Worm (Caenorhabditis elegans): Measurements from ENCODE around the gene mob-1.

mob-1 gene

ce11 chrIV:11883478-11883877, 23.1 kb downstream of the mob-1 start:
- peak; percentile 45 for TF ChIP-seq nhr-43 (tag; optimal IDR thresholded peaks at IDR 0.05; ENCODE audit: poor library complexity, severe bottlenecking)
- peak; percentile 44 for TF ChIP-seq nhr-25 (tag; optimal IDR thresholded peaks at IDR 0.05)
- no peak for TF ChIP-seq lsy-12 (tag; optimal IDR thresholded peaks at IDR 0.05)
- TF ChIP-seq nhr-23 (tag; optimal IDR thresholded peaks at IDR 0.05) = peak; percentile 92

- TF ChIP-seq nhr-23 (tag; optimal IDR thresholded peaks at IDR 0.05) = no peak
- TF ChIP-seq unc-62 (GFP tag; optimal IDR thresholded peaks at IDR 0.05) = no peak
- TF ChIP-seq fos-1 (tag; optimal IDR thresholded peaks at IDR 0.05) = no peak
Observed at ce11 chrIV:11885313-11885712, 25.0 kb downstream of the mob-1 start, which contains the start of gene let-653. Gene let-653 (plus strand): TSS chrIV:11885613.

- no peak for TF ChIP-seq egl-5 (tag; optimal IDR thresholded peaks at IDR 0.05)
- no peak for TF ChIP-seq elt-1 (tag; optimal IDR thresholded peaks at IDR 0.05)
- no peak for TF ChIP-seq nhr-67 (tag; optimal IDR thresholded peaks at IDR 0.05)
- TF ChIP-seq fos-1 (tag; optimal IDR thresholded peaks at IDR 0.05) = no peak
- no peak for TF ChIP-seq pqm-1 (tag; optimal IDR thresholded peaks at IDR 0.05)
- TF ChIP-seq nhr-25 (tag; optimal IDR thresholded peaks at IDR 0.05) = no peak
Observed at ce11 chrIV:11892545-11892944, 32.2 kb downstream of the mob-1 start.

- TF ChIP-seq eor-1 (tag; optimal IDR thresholded peaks at IDR 0.05) (no peak), R02D3.7 (tag; optimal IDR thresholded peaks at IDR 0.05) (no peak), nhr-12 (tag; optimal IDR thresholded peaks at IDR 0.05) (no peak)
Observed at ce11 chrIV:11893336-11893735, 33.0 kb downstream of the mob-1 start.

ce11 chrIV:11897710-11898109, 37.4 kb downstream of the mob-1 start:
- TF ChIP-seq nhr-23 (tag; optimal IDR thresholded peaks at IDR 0.05) = peak; percentile 74
- TF ChIP-seq nhr-12 (tag; optimal IDR thresholded peaks at IDR 0.05) = no peak
- no peak for TF ChIP-seq snpc-4 (tag; optimal IDR thresholded peaks at IDR 0.05)
- no peak for TF ChIP-seq jun-1 (tag; optimal IDR thresholded peaks at IDR 0.05)
- no peak for TF ChIP-seq ceh-16 (tag; optimal IDR thresholded peaks at IDR 0.05)
- TF ChIP-seq fos-1 (tag; optimal IDR thresholded peaks at IDR 0.05) = no peak
- no peak for TF ChIP-seq nhr-28 (tag; optimal IDR thresholded peaks at IDR 0.05)
- TF ChIP-seq pqm-1 (tag; optimal IDR thresholded peaks at IDR 0.05) = peak; percentile 48
- no peak for TF ChIP-seq unc-39 (tag; optimal IDR thresholded peaks at IDR 0.05)
- no peak for TF ChIP-seq nhr-237 (tag; optimal IDR thresholded peaks at IDR 0.05)
- TF ChIP-seq nhr-25 (tag; optimal IDR thresholded peaks at IDR 0.05) = peak; percentile 47
- no peak for TF ChIP-seq hmg-11 (tag; optimal IDR thresholded peaks at IDR 0.05)
- no peak for TF ChIP-seq lsy-12 (tag; optimal IDR thresholded peaks at IDR 0.05)
- no peak for TF ChIP-seq ceh-82 (tag; optimal IDR thresholded peaks at IDR 0.05)
- no peak for TF ChIP-seq tbx-2 (tag; optimal IDR thresholded peaks at IDR 0.05)
- TF ChIP-seq nfya-1 (tag; optimal IDR thresholded peaks at IDR 0.05; ENCODE audit: insufficient read depth) = peak; percentile 47
- TF ChIP-seq nhr-11 (tag; optimal IDR thresholded peaks at IDR 0.05) = no peak
- no peak for TF ChIP-seq zag-1 (tag; optimal IDR thresholded peaks at IDR 0.05)
- peak; percentile 93 for TF ChIP-seq nhr-43 (tag; optimal IDR thresholded peaks at IDR 0.05; ENCODE audit: poor library complexity, severe bottlenecking)
- TF ChIP-seq elt-2 (tag; optimal IDR thresholded peaks at IDR 0.05) = peak; percentile 13
- TF ChIP-seq elt-3 (tag; optimal IDR thresholded peaks at IDR 0.05) = peak in 2 of 3 experiments; percentile 28 to 36
- no peak for TF ChIP-seq ZK546.5 (tag; optimal IDR thresholded peaks at IDR 0.05)
- TF ChIP-seq daf-12 (tag; optimal IDR thresholded peaks at IDR 0.05) = no peak
- no peak for TF ChIP-seq unc-62 (GFP tag; optimal IDR thresholded peaks at IDR 0.05)
- no peak for TF ChIP-seq ceh-9 (tag; optimal IDR thresholded peaks at IDR 0.05)
- no peak for TF ChIP-seq ceh-28 (tag; optimal IDR thresholded peaks at IDR 0.05)
- TF ChIP-seq nhr-76 (tag; optimal IDR thresholded peaks at IDR 0.05) = no peak
- TF ChIP-seq ztf-11 (tag; optimal IDR thresholded peaks at IDR 0.05) = no peak

- TF ChIP-seq nfya-1 (tag; optimal IDR thresholded peaks at IDR 0.05; ENCODE audit: insufficient read depth) = peak; percentile 8
- TF ChIP-seq fkh-10 (GFP tag; optimal IDR thresholded peaks at IDR 0.05) = no peak
- no peak for TF ChIP-seq skn-1 (tag; optimal IDR thresholded peaks at IDR 0.05)
- TF ChIP-seq lin-15B (tag; optimal IDR thresholded peaks at IDR 0.05) = no peak
- TF ChIP-seq ceh-82 (tag; optimal IDR thresholded peaks at IDR 0.05) = no peak
- TF ChIP-seq nhr-23 (tag; optimal IDR thresholded peaks at IDR 0.05) = peak; percentile 64
- peak; percentile 48 for TF ChIP-seq nhr-25 (tag; optimal IDR thresholded peaks at IDR 0.05)
- peak in 1 of 3 experiments; percentile 72 for TF ChIP-seq elt-3 (tag; optimal IDR thresholded peaks at IDR 0.05)
- peak; percentile 98 for TF ChIP-seq nhr-43 (tag; optimal IDR thresholded peaks at IDR 0.05; ENCODE audit: poor library complexity, severe bottlenecking)
- TF ChIP-seq tbx-2 (tag; optimal IDR thresholded peaks at IDR 0.05) = peak; percentile 40
Observed at ce11 chrIV:11899358-11899757, 39.0 kb downstream of the mob-1 start, which contains the start of gene nhr-43. Gene nhr-43 (plus strand): TSS chrIV:11899590.

Measured in whole organism, L3 larva.